Fruit fly (Drosophila melanogaster) whole organism, embryonic: ENCODE data around the gene CG7564.

Experiments used
- CG10565 ChIP-seq: fragments of 200-800 bp; sonication (Bioruptor generic); optimal IDR thresholded peaks from 3 replicates; lab custom pipeline; 2016; ENCODE audit warnings: missing biosample characterization, mild to moderate bottlenecking, missing genetic modification characterization
- CG1832 ChIP-seq: fragments of 200-800 bp; sonication (Bioruptor generic); optimal IDR thresholded peaks from 2 replicates; lab custom pipeline; 2017; ENCODE audit warnings: missing biosample characterization, mild to moderate bottlenecking, missing genetic modification characterization, inconsistent platforms
- CG18599 ChIP-seq: fragments of 200-800 bp; sonication (Bioruptor generic); optimal IDR thresholded peaks from 3 replicates; lab custom pipeline; 2017; ENCODE audit warnings: missing biosample characterization, missing genetic modification characterization, mild to moderate bottlenecking, moderate library complexity, missing genetic modification reagents
- CG4820 ChIP-seq: fragments of 200-800 bp; sonication (Bioruptor generic); optimal IDR thresholded peaks from 3 replicates; lab custom pipeline; 2016; ENCODE audit warnings: missing biosample characterization, missing genetic modification characterization
- CG7372 ChIP-seq: fragments of 200-800 bp; sonication (Bioruptor generic); IDR thresholded peaks from 2 replicates; pipeline ENCODE4 v1.3.6; 2022; ENCODE audit warnings: missing biosample characterization, missing genetic modification characterization
- Hey ChIP-seq: fragments of 200-800 bp; sonication (Bioruptor generic); optimal IDR thresholded peaks from 3 replicates; lab custom pipeline; 2018; ENCODE audit warnings: missing biosample characterization, mild to moderate bottlenecking, missing genetic modification characterization
- Hr39 ChIP-seq: fragments of >200 bp; optimal IDR thresholded peaks from 2 replicates; lab custom pipeline; 2017
- NFAT ChIP-seq: fragments of 200-800 bp; sonication (Bioruptor generic); IDR thresholded peaks from 2 replicates; pipeline ENCODE4 v1.3.6; 2022; ENCODE audit warnings: missing biosample characterization, missing genetic modification characterization
- Pdp1 ChIP-seq, 2 experiments: fragments of 200-800 bp; sonication (Bioruptor generic); optimal IDR thresholded peaks; 3 replicates each; lab custom pipeline; 2016; ENCODE audit warnings: missing biosample characterization in 2 of 2, missing genetic modification characterization in 2 of 2, mild to moderate bottlenecking in 1 of 2, moderate library complexity in 1 of 2

- TF ChIP-seq Hr39 (lab: Kevin White, UChicago) (no peak), CG7372 (GFP tag; lab: Robert Waterston, UW) (no peak), CG4820 (GFP tag; lab: Kevin White, UChicago) (no peak), NFAT (no peak), CG18599 (GFP tag; lab: Kevin White, UChicago) (no peak), CG10565 (GFP tag; lab: Kevin White, UChicago) (no peak), Pdp1 (GFP tag; optimal IDR thresholded peaks at IDR 0.05; lab: Kevin White, UChicago) (no peak), CG1832 (no peak), Hey (peak; percentile 74)
These were observed 17.3 kb downstream of the CG7564 start for dm6 chr3L:17531397-17531796.
